Fruit fly (Drosophila melanogaster) whole organism, embryonic: ENCODE measurements around the gene Sfp79B.

ENCODE experiments used
- ATbp ChIP-seq: fragments of 200-800 bp; sonication (Bioruptor generic); optimal IDR thresholded peaks from 2 replicates; lab custom pipeline; 2017; ENCODE audit warnings: missing biosample characterization, mild to moderate bottlenecking, missing genetic modification characterization, missing genetic modification reagents
- Bdp1 ChIP-seq: fragments of 200-800 bp; sonication (Bioruptor generic); optimal IDR thresholded peaks from 3 replicates; lab custom pipeline; 2016; ENCODE audit warnings: missing biosample characterization, missing genetic modification characterization
- CG1024 ChIP-seq: fragments of 200-800 bp; sonication (Bioruptor generic); IDR thresholded peaks from 2 replicates; pipeline ENCODE4 v1.3.6; 2022; ENCODE audit warnings: missing biosample characterization, missing genetic modification characterization
- CG11696 ChIP-seq: fragments of 200-800 bp; sonication (Bioruptor generic); IDR thresholded peaks from 2 replicates; pipeline ENCODE4 v1.3.6; 2022; ENCODE audit warnings: missing biosample characterization, missing genetic modification characterization
- CG12942 ChIP-seq: fragments of 200-800 bp; sonication (Bioruptor generic); optimal IDR thresholded peaks from 3 replicates; lab custom pipeline; 2016; ENCODE audit warnings: missing biosample characterization, missing genetic modification characterization
- CG14441 ChIP-seq: fragments of 200-800 bp; sonication (Bioruptor generic); IDR thresholded peaks from 2 replicates; pipeline ENCODE4 v1.3.6; 2022; ENCODE audit warnings: missing biosample characterization, missing genetic modification characterization
- CG15479 ChIP-seq: fragments of 200-800 bp; sonication (Bioruptor generic); optimal IDR thresholded peaks from 3 replicates; lab custom pipeline; 2019; ENCODE audit warnings: missing biosample characterization, mild to moderate bottlenecking, missing genetic modification characterization, moderate library complexity
- CG17802 ChIP-seq: fragments of 200-800 bp; sonication (Bioruptor generic); optimal IDR thresholded peaks from 2 replicates; lab custom pipeline; 2018; ENCODE audit warnings: missing biosample characterization, mild to moderate bottlenecking, missing genetic modification characterization, moderate library complexity
- CG1832 ChIP-seq: fragments of 200-800 bp; sonication (Bioruptor generic); optimal IDR thresholded peaks from 2 replicates; lab custom pipeline; 2017; ENCODE audit warnings: missing biosample characterization, mild to moderate bottlenecking, missing genetic modification characterization, inconsistent platforms
- CG18476 ChIP-seq: fragments of 200-800 bp; sonication (Bioruptor generic); optimal IDR thresholded peaks from 2 replicates; lab custom pipeline; 2016; ENCODE audit warnings: missing biosample characterization, mild to moderate bottlenecking, missing genetic modification characterization
- CG18619 ChIP-seq: fragments of 200-800 bp; sonication (Bioruptor generic); optimal IDR thresholded peaks from 3 replicates; lab custom pipeline; 2017; ENCODE audit warnings: missing biosample characterization, mild to moderate bottlenecking, missing genetic modification characterization
- CG30020 ChIP-seq: fragments of 200-800 bp; optimal IDR thresholded peaks from 2 replicates; lab custom pipeline; 2019; ENCODE audit warnings: missing biosample characterization, mild to moderate bottlenecking, missing genetic modification characterization, moderate library complexity
- CG3065 ChIP-seq: fragments of 200-800 bp; sonication (Bioruptor generic); optimal IDR thresholded peaks from 2 replicates; lab custom pipeline; 2016; ENCODE audit warnings: missing biosample characterization, missing genetic modification characterization
- CG3281 ChIP-seq: fragments of 200-800 bp; sonication (Bioruptor generic); optimal IDR thresholded peaks from 3 replicates; lab custom pipeline; 2017; ENCODE audit warnings: missing biosample characterization, mild to moderate bottlenecking, missing genetic modification characterization
- CG33557 ChIP-seq: fragments of 200-800 bp; sonication (Bioruptor generic); optimal IDR thresholded peaks from 2 replicates; lab custom pipeline; 2019; ENCODE audit warnings: missing biosample characterization, mild to moderate bottlenecking, missing genetic modification characterization, moderate library complexity
- CG4282 ChIP-seq: fragments of 200-800 bp; sonication (Bioruptor generic); optimal IDR thresholded peaks from 2 replicates; lab custom pipeline; 2016; ENCODE audit warnings: missing biosample characterization, missing genetic modification characterization
- CG4328 ChIP-seq: fragments of 200-800 bp; sonication (Bioruptor generic); optimal IDR thresholded peaks from 3 replicates; lab custom pipeline; 2017; ENCODE audit warnings: missing biosample characterization, missing genetic modification reagents, missing genetic modification characterization
- CG4820 ChIP-seq: fragments of 200-800 bp; sonication (Bioruptor generic); optimal IDR thresholded peaks from 3 replicates; lab custom pipeline; 2016; ENCODE audit warnings: missing biosample characterization, missing genetic modification characterization
- CG5180 ChIP-seq: fragments of 200-800 bp; sonication (Bioruptor generic); optimal IDR thresholded peaks from 3 replicates; lab custom pipeline; 2017; ENCODE audit warnings: missing biosample characterization, missing genetic modification characterization, mild to moderate bottlenecking, moderate library complexity, missing genetic modification reagents
- CG7372 ChIP-seq: fragments of 200-800 bp; sonication (Bioruptor generic); IDR thresholded peaks from 2 replicates; pipeline ENCODE4 v1.3.6; 2022; ENCODE audit warnings: missing biosample characterization, missing genetic modification characterization
- CG7928 ChIP-seq: fragments of 200-800 bp; sonication (Bioruptor generic); optimal IDR thresholded peaks from 2 replicates; lab custom pipeline; 2017; ENCODE audit warnings: missing biosample characterization, mild to moderate bottlenecking, missing genetic modification characterization
- CG7963 ChIP-seq: fragments of 200-800 bp; sonication (Bioruptor generic); IDR thresholded peaks from 3 replicates; pipeline ENCODE4 v1.3.6; 2022; ENCODE audit warnings: missing biosample characterization, missing genetic modification characterization; ENCODE audit not compliant: partially characterized antibody
- CG9609 ChIP-seq: fragments of 200-800 bp; sonication (Bioruptor generic); optimal IDR thresholded peaks from 3 replicates; lab custom pipeline; 2016; ENCODE audit warnings: missing biosample characterization, missing genetic modification characterization
- Dip3 ChIP-seq: fragments of 200-800 bp; sonication (Bioruptor generic); optimal IDR thresholded peaks from 3 replicates; lab custom pipeline; 2016; ENCODE audit warnings: missing biosample characterization, missing genetic modification characterization
- HLHmδ ChIP-seq: fragments of 200-800 bp; sonication (Bioruptor generic); optimal IDR thresholded peaks from 2 replicates; lab custom pipeline; 2018; ENCODE audit warnings: missing biosample characterization, mild to moderate bottlenecking, missing genetic modification characterization, moderate library complexity
- Hmr ChIP-seq: fragments of 200-800 bp; sonication (Bioruptor generic); optimal IDR thresholded peaks from 3 replicates; lab custom pipeline; 2017; ENCODE audit warnings: mild to moderate bottlenecking, missing biosample characterization, missing genetic modification reagents, missing genetic modification characterization
- Hmx ChIP-seq: fragments of 200-800 bp; sonication (Bioruptor generic); optimal IDR thresholded peaks from 2 replicates; lab custom pipeline; 2016; ENCODE audit warnings: missing biosample characterization, missing genetic modification characterization
- Jarid2 ChIP-seq: fragments of 200-800 bp; sonication (Bioruptor generic); optimal IDR thresholded peaks from 3 replicates; lab custom pipeline; 2017; ENCODE audit warnings: mild to moderate bottlenecking, missing biosample characterization, missing genetic modification reagents, missing genetic modification characterization
- Lhr ChIP-seq: fragments of 200-800 bp; sonication (Bioruptor generic); optimal IDR thresholded peaks from 3 replicates; lab custom pipeline; 2017; ENCODE audit warnings: mild to moderate bottlenecking, missing biosample characterization, missing genetic modification reagents, missing genetic modification characterization
- Max ChIP-seq: fragments of 200-800 bp; sonication (Bioruptor generic); optimal IDR thresholded peaks from 2 replicates; lab custom pipeline; 2016; ENCODE audit warnings: missing biosample characterization, mild to moderate bottlenecking, missing genetic modification characterization
- NFAT ChIP-seq: fragments of 200-800 bp; sonication (Bioruptor generic); IDR thresholded peaks from 2 replicates; pipeline ENCODE4 v1.3.6; 2022; ENCODE audit warnings: missing biosample characterization, missing genetic modification characterization
- Rfx ChIP-seq: fragments of 200-800 bp; sonication (Bioruptor generic); IDR thresholded peaks from 2 replicates; pipeline ENCODE4 v1.3.6; 2022; ENCODE audit warnings: missing biosample characterization, missing genetic modification characterization
- Scr ChIP-seq: fragments of 200-800 bp; sonication (Bioruptor generic); IDR thresholded peaks from 2 replicates; pipeline ENCODE4 v1.3.6; 2022; ENCODE audit warnings: missing biosample characterization, missing genetic modification characterization; ENCODE audit not compliant: partially characterized antibody
- Trl ChIP-seq, 3 experiments: fragments of >200 bp in 2 of 3; fragments of 200-800 bp in 1 of 3; sonication (Bioruptor generic) in 1 of 3; optimal IDR thresholded peaks; 2 replicates in 1 of 3; 3 replicates in 2 of 3; lab custom pipeline; 2016 to 2017; ENCODE audit warnings: missing biosample characterization in 1 of 3, missing genetic modification characterization in 1 of 3
- ab ChIP-seq: fragments of 200-800 bp; sonication (Bioruptor generic); optimal IDR thresholded peaks from 2 replicates; lab custom pipeline; 2016; ENCODE audit warnings: missing biosample characterization, missing genetic modification characterization
- fd102C ChIP-seq: fragments of 200-800 bp; sonication (Bioruptor generic); optimal IDR thresholded peaks from 2 replicates; lab custom pipeline; 2018; ENCODE audit warnings: missing biosample characterization, mild to moderate bottlenecking, missing genetic modification characterization, moderate library complexity
- her ChIP-seq: fragments of 200-800 bp; sonication (Bioruptor generic); optimal IDR thresholded peaks from 2 replicates; lab custom pipeline; 2016; ENCODE audit warnings: missing biosample characterization, missing genetic modification characterization
- inv ChIP-seq: fragments of 200-800 bp; sonication (Bioruptor generic); IDR thresholded peaks from 2 replicates; pipeline ENCODE4 v1.3.6; 2022; ENCODE audit warnings: missing biosample characterization, missing genetic modification characterization; ENCODE audit not compliant: partially characterized antibody
- lov ChIP-seq, 2 experiments: fragments of 200-800 bp in 1 of 2; fragments of >200 bp in 1 of 2; sonication (Bioruptor generic) in 1 of 2; IDR thresholded peaks in 1 of 2; optimal IDR thresholded peaks in 1 of 2; 2 replicates in 1 of 2; 3 replicates in 1 of 2; pipeline versions ENCODE4 v1.3.6 to Lab custom; 2017 to 2022; ENCODE audit warnings: missing biosample characterization in 1 of 2, missing genetic modification characterization in 1 of 2
- mirr ChIP-seq: fragments of 200-800 bp; sonication (Bioruptor generic); optimal IDR thresholded peaks from 3 replicates; lab custom pipeline; 2018; ENCODE audit warnings: missing biosample characterization, mild to moderate bottlenecking, missing genetic modification characterization
- pum ChIP-seq: fragments of 200-800 bp; sonication (Bioruptor generic); optimal IDR thresholded peaks from 2 replicates; lab custom pipeline; 2016; ENCODE audit warnings: missing biosample characterization, missing genetic modification characterization
- ranshi ChIP-seq: fragments of 200-800 bp; sonication (Bioruptor generic); IDR thresholded peaks from 2 replicates; pipeline ENCODE4 v1.3.6; 2022; ENCODE audit warnings: missing biosample characterization, missing genetic modification characterization
- rib ChIP-seq: fragments of 200-800 bp; sonication (Bioruptor generic); IDR thresholded peaks from 2 replicates; pipeline ENCODE4 v1.3.6; 2022; ENCODE audit warnings: missing biosample characterization, missing genetic modification characterization
- schlank ChIP-seq: fragments of 200-800 bp; sonication (Bioruptor generic); optimal IDR thresholded peaks from 2 replicates; lab custom pipeline; 2018; ENCODE audit warnings: missing biosample characterization, mild to moderate bottlenecking, missing genetic modification characterization
- sd ChIP-seq: fragments of 200-800 bp; sonication (Bioruptor generic); optimal IDR thresholded peaks from 3 replicates; lab custom pipeline; 2018; ENCODE audit warnings: missing biosample characterization, mild to moderate bottlenecking, missing genetic modification characterization, moderate library complexity
- tll ChIP-seq, 2 experiments: fragments of 200-800 bp in 1 of 2; fragments of >200 bp in 1 of 2; sonication (Bioruptor generic) in 1 of 2; optimal IDR thresholded peaks; 2 replicates each; lab custom pipeline; 2017 to 2019; ENCODE audit warnings: missing biosample characterization in 2 of 2, missing genetic modification characterization in 2 of 2, mild to moderate bottlenecking in 1 of 2, moderate library complexity in 1 of 2
- vvl ChIP-seq: fragments of 200-800 bp; sonication (Bioruptor generic); IDR thresholded peaks from 2 replicates; pipeline ENCODE4 v1.3.6; 2022; ENCODE audit warnings: missing biosample characterization, missing genetic modification characterization
- zf30C ChIP-seq: fragments of 200-800 bp; sonication (Bioruptor generic); optimal IDR thresholded peaks from 3 replicates; lab custom pipeline; 2018; ENCODE audit warnings: missing biosample characterization, mild to moderate bottlenecking, missing genetic modification characterization
- zfh1 ChIP-seq: fragments of 200-800 bp; sonication (Bioruptor generic); IDR thresholded peaks from 3 replicates; pipeline ENCODE4 v1.3.6; 2022; ENCODE audit warnings: missing biosample characterization, missing genetic modification characterization

Gene Sfp79B

dm6 chr3L:22078063-22078462 lies 2.1 kb upstream of the Sfp79B start (continued):
- no peak for TF ChIP-seq CG30020
- TF ChIP-seq CG4820 (GFP tag; lab: Kevin White, UChicago): peak; percentile 20
- TF ChIP-seq CG1024 (GFP tag; lab: Robert Waterston, UW): no peak
- TF ChIP-seq CG18619 (GFP tag; lab: Kevin White, UChicago): no peak
- TF ChIP-seq fd102C (GFP tag; lab: Kevin White, UChicago): no peak
- no peak for TF ChIP-seq CG7928 (GFP tag; lab: Kevin White, UChicago)
- TF ChIP-seq CG1832 (GFP tag; lab: Kevin White, UChicago): no peak
- no peak for TF ChIP-seq lov (optimal IDR thresholded peaks at IDR 0.05; lab: Kevin White, UChicago)
- TF ChIP-seq lov (GFP tag; IDR thresholded peaks at IDR 0.05; lab: Robert Waterston, UW): no peak; the same call in 1 of the 3 replicates
- TF ChIP-seq zfh1 (GFP tag; lab: Robert Waterston, UW): peak; percentile 62; the same call in 1 of the 3 replicates
- no peak for TF ChIP-seq Trl (optimal IDR thresholded peaks at IDR 0.05; lab: Kevin White, UChicago)
- peak; percentile 49 for TF ChIP-seq Trl (GFP tag; optimal IDR thresholded peaks at IDR 0.05; lab: Kevin White, UChicago)
- TF ChIP-seq CG11696 (GFP tag; lab: Robert Waterston, UW): peak; percentile 55; the same call in 1 of the 2 replicates
- TF ChIP-seq Dip3 (GFP tag; lab: Kevin White, UChicago): peak; percentile 45
- TF ChIP-seq CG17802 (tag; lab: Kevin White, UChicago): no peak
- peak; percentile 90 for TF ChIP-seq Scr (GFP tag; lab: Robert Waterston, UW)
- TF ChIP-seq CG15479 (GFP tag; lab: Kevin White, UChicago): no peak
- TF ChIP-seq CG12942: peak; percentile 29
- no peak for TF ChIP-seq schlank
- TF ChIP-seq CG4282: peak; percentile 4
- peak; percentile 74 for TF ChIP-seq inv (GFP tag; lab: Robert Waterston, UW)
- peak; percentile 51; the same call in 1 of the 2 replicates for TF ChIP-seq ranshi (GFP tag; lab: Robert Waterston, UW)
- TF ChIP-seq her (GFP tag; lab: Kevin White, UChicago): no peak
- TF ChIP-seq CG14441 (GFP tag; lab: Robert Waterston, UW): 0 out of 2 replicates have a peak, but pooled peaks have one; percentile 24
- TF ChIP-seq CG9609 (GFP tag; lab: Kevin White, UChicago): peak; percentile 42
- TF ChIP-seq Jarid2 (GFP tag; lab: Kevin White, UChicago): no peak
- TF ChIP-seq tll (GFP tag; optimal IDR thresholded peaks at IDR 0.05; lab: Kevin White, UChicago): no peak
- TF ChIP-seq CG3065 (GFP tag; lab: Kevin White, UChicago): peak; percentile 21
- peak; percentile 53; the same call in 1 of the 2 replicates for TF ChIP-seq NFAT (GFP tag; lab: Robert Waterston, UW)
- TF ChIP-seq pum: no peak
- no peak for TF ChIP-seq sd (tag; lab: Kevin White, UChicago)
- no peak for TF ChIP-seq zf30C (GFP tag; lab: Kevin White, UChicago)
- no peak for TF ChIP-seq rib (GFP tag; lab: Robert Waterston, UW)
- TF ChIP-seq mirr: no peak
- no peak for TF ChIP-seq Hmx
- TF ChIP-seq CG5180 (GFP tag; lab: Kevin White, UChicago): no peak
- peak; percentile 10 for TF ChIP-seq CG33557 (GFP tag; lab: Kevin White, UChicago)
- peak; percentile 48 for TF ChIP-seq CG3281 (GFP tag; lab: Kevin White, UChicago)
- no peak for TF ChIP-seq CG7372
- TF ChIP-seq CG18476 (GFP tag; lab: Kevin White, UChicago): peak; percentile 26
- no peak for TF ChIP-seq Bdp1 (GFP tag; lab: Kevin White, UChicago)
- TF ChIP-seq ATbp (GFP tag; lab: Kevin White, UChicago): peak; percentile 17
- TF ChIP-seq vvl: peak; percentile 74
- peak; percentile 57 for TF ChIP-seq Hmr (GFP tag; lab: Kevin White, UChicago)
- TF ChIP-seq ab (GFP tag; lab: Kevin White, UChicago): no peak
- no peak for TF ChIP-seq CG7963
- TF ChIP-seq Max (GFP tag; lab: Kevin White, UChicago): peak; percentile 18
- no peak for TF ChIP-seq CG4328 (GFP tag; lab: Kevin White, UChicago)
- peak; percentile 64 for TF ChIP-seq Rfx (GFP tag; lab: Robert Waterston, UW)
- peak; percentile 46 for TF ChIP-seq Lhr (GFP tag; lab: Kevin White, UChicago)
- no peak for TF ChIP-seq HLHmδ (GFP tag; lab: Kevin White, UChicago)
